Fruit fly (Drosophila melanogaster) Kc167 (cell line): ENCODE data around the gene TTLL1A.

Experiments used
- Myc ChIP-seq: fragments of >200 bp; optimal IDR thresholded peaks from 2 replicates; lab custom pipeline; 2017; ENCODE audit warnings: missing external identifiers
- Sin3A ChIP-seq: fragments of >200 bp; optimal IDR thresholded peaks from 2 replicates; lab custom pipeline; 2018; ENCODE audit warnings: missing external identifiers
- h ChIP-seq: fragments of >200 bp; optimal IDR thresholded peaks from 3 replicates; lab custom pipeline; 2018; ENCODE audit warnings: missing external identifiers
- insv ChIP-seq: fragments of >200 bp; optimal IDR thresholded peaks from 3 replicates; lab custom pipeline; 2018; ENCODE audit warnings: missing external identifiers
- psq ChIP-seq: fragments of >200 bp; optimal IDR thresholded peaks from 2 replicates; lab custom pipeline; 2017; ENCODE audit warnings: missing external identifiers
- ttk ChIP-seq: sonication (Bioruptor generic); optimal IDR thresholded peaks from 2 replicates; lab custom pipeline; 2017; ENCODE audit warnings: missing external identifiers

The TTLL1A gene

DNA sequence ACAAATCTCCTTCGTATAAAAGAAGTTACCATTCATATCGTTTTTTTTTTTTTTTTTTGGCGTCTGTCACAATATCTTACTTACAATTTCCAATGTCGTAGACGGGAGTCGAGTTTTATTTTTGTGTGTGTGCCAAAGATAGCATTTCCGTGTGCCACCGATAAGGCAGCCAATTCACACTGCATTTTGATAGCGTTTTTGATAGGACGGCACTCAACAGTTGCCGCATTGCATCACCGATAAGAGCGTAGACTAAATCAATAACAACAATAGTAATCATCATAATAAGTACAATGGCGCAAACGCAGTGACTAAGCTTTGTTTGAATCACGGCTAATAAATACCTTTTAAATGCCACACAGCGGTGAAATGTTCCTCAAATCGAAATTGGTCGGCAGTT lies 16.0 kb downstream of the TTLL1A start:
- TF ChIP-seq insv, result no peak

- TF ChIP-seq psq (lab: Kevin White, UChicago) (no peak), ttk (no peak), insv (no peak), h (lab: Kevin White, UChicago) (no peak), Myc (lab: Kevin White, UChicago) (no peak), Sin3A (lab: Kevin White, UChicago) (no peak)
Observed at dm6 chrX:17183486-17183885, 18.9 kb downstream of the TTLL1A start.

DNA sequence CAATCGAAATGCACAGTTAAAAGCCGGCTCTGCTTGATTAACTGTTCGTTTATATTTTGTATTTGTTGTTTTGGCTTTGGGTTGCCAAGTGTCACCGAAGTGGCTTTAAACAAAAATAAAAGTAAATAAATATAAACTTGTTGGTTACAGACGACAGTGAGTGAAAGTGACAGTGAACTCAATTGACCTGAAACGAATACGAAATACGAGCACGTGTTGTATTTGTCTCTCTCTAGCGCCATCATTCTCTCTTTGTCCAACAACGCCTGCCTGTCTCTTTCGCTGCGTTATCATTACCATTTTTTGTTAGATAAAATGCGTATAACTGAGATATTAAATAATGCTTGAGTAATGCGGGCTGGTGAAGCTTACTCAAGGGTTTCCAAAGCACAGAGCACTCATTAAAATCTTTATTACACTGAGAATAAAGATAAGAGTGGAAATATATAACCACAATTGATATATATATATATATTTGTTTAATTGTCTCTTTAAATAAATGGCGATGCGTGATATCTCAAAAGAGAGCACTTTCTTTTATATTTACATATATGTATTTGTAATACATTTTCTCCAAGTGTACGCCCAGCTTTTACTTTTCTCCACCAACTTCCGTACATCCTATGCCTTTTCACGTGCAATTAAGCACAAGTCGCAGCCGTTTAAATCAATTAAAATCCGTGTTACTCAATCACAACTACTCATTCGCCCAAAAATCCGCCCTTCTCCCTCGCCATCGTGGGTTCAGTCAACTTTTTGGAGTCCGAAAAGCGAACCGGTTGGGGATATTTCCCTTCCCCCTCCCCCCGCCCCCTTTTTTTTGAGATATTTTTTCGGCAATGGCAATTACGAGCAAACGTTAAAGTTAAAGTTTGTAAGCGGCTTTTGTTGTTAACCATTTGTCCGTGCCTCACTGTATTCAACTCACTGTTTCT lies 20.9 kb downstream of the TTLL1A start:
- no peak for TF ChIP-seq h (lab: Kevin White, UChicago)
- TF ChIP-seq ttk, result no peak
- no peak for TF ChIP-seq insv
- no peak for TF ChIP-seq Sin3A (lab: Kevin White, UChicago)
- no peak for TF ChIP-seq psq (lab: Kevin White, UChicago)
- no peak for TF ChIP-seq Myc (lab: Kevin White, UChicago)

dm6 chrX:17180523-17180922 lies 21.9 kb downstream of the TTLL1A start:
- no peak for TF ChIP-seq h (lab: Kevin White, UChicago)
- TF ChIP-seq Sin3A (lab: Kevin White, UChicago), result no peak
- no peak for TF ChIP-seq insv
- no peak for TF ChIP-seq Myc (lab: Kevin White, UChicago)
- TF ChIP-seq psq (lab: Kevin White, UChicago), result no peak
- no peak for TF ChIP-seq ttk

DNA sequence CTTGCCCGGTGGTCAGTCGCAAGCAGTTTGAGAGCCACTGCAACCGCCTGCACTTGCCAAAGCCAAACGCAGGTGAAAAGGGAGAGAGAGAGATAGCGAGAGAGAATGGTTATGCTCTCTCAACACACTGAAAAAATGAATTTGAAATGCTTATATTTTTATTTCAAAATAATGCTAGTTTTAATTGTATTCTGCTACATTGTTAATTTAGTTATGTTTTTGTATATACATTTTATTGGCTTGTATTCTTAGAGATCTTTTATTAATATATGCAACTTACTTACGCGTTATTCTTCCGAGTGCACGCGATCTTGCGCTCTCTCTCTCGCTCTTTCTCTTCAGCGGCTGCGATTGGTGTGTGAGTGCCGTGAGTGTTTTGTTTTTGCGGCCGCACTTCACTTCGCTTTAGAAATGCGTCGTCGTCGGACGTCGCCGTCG lies 23.9 kb downstream of the TTLL1A start:
- no peak for TF ChIP-seq insv

- no peak for TF ChIP-seq psq (lab: Kevin White, UChicago)
- TF ChIP-seq ttk, result no peak
- no peak for TF ChIP-seq h (lab: Kevin White, UChicago)
- TF ChIP-seq Sin3A (lab: Kevin White, UChicago), result no peak
- TF ChIP-seq insv, result no peak
- no peak for TF ChIP-seq Myc (lab: Kevin White, UChicago)
Observed at dm6 chrX:17177606-17178005, 24.8 kb downstream of the TTLL1A start.

- TF ChIP-seq Myc (lab: Kevin White, UChicago), result no peak
- TF ChIP-seq Sin3A (lab: Kevin White, UChicago), result no peak
- no peak for TF ChIP-seq h (lab: Kevin White, UChicago)
- TF ChIP-seq ttk, result no peak
- TF ChIP-seq psq (lab: Kevin White, UChicago), result no peak
- TF ChIP-seq insv, result no peak
Observed at dm6 chrX:17176542-17176941, 25.9 kb downstream of the TTLL1A start.

- TF ChIP-seq Myc (lab: Kevin White, UChicago) (no peak), psq (lab: Kevin White, UChicago) (no peak), h (lab: Kevin White, UChicago) (no peak), insv (no peak), Sin3A (lab: Kevin White, UChicago) (no peak), ttk (no peak)
Observed at dm6 chrX:17175558-17176189, 26.7 kb downstream of the TTLL1A start.

dm6 chrX:17174115-17174514 lies 28.3 kb downstream of the TTLL1A start:
- TF ChIP-seq Sin3A (lab: Kevin White, UChicago) (no peak), Myc (lab: Kevin White, UChicago) (no peak), ttk (no peak), h (lab: Kevin White, UChicago) (no peak), psq (lab: Kevin White, UChicago) (no peak), insv (no peak)

DNA sequence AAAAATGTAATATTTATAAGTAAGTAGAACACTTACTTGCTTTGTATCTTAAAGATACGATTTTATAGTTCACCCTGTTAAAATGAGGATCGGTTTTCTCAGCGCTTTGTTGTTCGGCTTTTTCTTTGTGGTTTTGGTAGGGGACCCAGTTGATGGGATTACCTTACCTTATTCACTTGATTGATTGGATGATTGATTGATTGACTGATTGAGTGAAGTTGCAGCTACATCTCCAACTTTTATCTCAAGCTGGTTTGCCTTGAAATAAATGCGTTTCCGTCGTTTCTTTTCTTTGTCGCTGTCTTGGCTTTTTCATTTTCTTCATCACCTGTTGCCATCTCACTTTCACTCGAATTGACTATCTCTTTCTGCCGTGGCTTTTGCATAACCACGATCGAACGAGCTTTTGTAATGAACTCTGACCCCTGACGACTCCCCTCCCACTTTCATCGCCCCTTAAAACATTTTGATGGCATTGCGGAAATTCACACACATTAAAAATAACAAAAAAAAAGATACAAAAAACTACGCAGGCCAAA lies 29.6 kb downstream of the TTLL1A start:
- TF ChIP-seq Myc (lab: Kevin White, UChicago), result no peak
- no peak for TF ChIP-seq psq (lab: Kevin White, UChicago)
- TF ChIP-seq ttk, result no peak
- TF ChIP-seq insv, result no peak
- no peak for TF ChIP-seq h (lab: Kevin White, UChicago)
- no peak for TF ChIP-seq Sin3A (lab: Kevin White, UChicago)

dm6 chrX:17172123-17172522 lies 30.3 kb downstream of the TTLL1A start:
- no peak for TF ChIP-seq ttk
- no peak for TF ChIP-seq Sin3A (lab: Kevin White, UChicago)
- no peak for TF ChIP-seq insv
- TF ChIP-seq h (lab: Kevin White, UChicago), result no peak
- no peak for TF ChIP-seq Myc (lab: Kevin White, UChicago)
- no peak for TF ChIP-seq psq (lab: Kevin White, UChicago)

DNA sequence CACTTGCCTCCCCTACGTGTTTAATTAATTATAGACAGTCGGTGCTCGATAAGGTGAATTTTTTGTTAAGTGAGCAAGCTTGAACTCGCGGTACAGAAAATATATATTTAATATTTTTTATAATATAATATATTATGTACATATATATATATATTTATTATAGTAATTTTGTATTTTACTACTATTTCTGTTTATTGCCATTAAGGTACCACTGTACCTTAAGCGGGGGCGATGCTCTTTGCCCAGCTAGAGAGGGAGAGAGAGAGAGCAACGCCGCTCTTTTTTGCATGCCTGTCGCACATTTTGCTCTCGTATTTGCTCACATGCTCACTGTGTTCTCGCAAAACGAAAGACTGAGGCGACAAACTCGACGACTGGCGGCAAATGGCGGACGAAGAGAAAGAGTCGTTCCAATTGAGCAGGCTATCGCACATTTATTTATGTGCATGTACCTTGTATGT lies 31.9 kb downstream of the TTLL1A start:
- TF ChIP-seq insv (no peak), h (lab: Kevin White, UChicago) (no peak), Myc (lab: Kevin White, UChicago) (no peak), Sin3A (lab: Kevin White, UChicago) (no peak), psq (lab: Kevin White, UChicago) (no peak), ttk (no peak)
